Worm (Caenorhabditis elegans): Measurements from ENCODE around the gene sdha-1.
"Not testable (repeated sequence)": the region's sequence is repeated elsewhere in the genome, so short reads cannot be mapped to it uniquely, and the experiment has no call there.

DNA sequence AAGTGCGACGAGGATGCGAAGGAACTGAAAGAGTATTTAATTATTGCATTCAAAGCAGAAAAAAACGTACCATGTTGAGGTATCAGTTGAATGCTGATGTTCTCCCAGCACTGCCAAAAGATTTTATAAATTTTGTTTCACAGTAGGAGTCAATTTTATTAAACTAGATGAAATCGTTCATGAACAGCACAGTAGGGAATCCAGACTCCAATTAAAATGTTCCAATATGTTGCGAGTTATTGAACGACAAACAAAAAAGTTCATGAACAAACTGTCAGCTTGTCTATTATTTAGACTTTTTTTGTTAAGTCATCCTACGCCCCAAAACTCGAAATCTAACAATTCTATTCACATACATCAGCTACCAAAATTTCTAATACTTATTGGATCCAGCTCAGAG lies 10.8 kb downstream of the sdha-1 start, which contains the start of gene nspc-1:
- TF ChIP-seq snpc-4 (tag; optimal IDR thresholded peaks at IDR 0.05); ama-1 (optimal IDR thresholded peaks at IDR 0.05); nhr-23 (tag; optimal IDR thresholded peaks at IDR 0.05); ztf-4 (tag; optimal IDR thresholded peaks at IDR 0.05); F13H6.1 (tag; optimal IDR thresholded peaks at IDR 0.05); elt-3 (tag; optimal IDR thresholded peaks at IDR 0.05); nhr-11 (tag; optimal IDR thresholded peaks at IDR 0.05): not testable (repeated sequence)

All from whole organism, L2 larva.